Worm (Caenorhabditis elegans): ENCODE results near the gene T17H7.7.

Gene T17H7.7

ce11 chrIII:750028-750427 lies 7.9 kb downstream of the T17H7.7 start:
- no peak for TF ChIP-seq sea-1 (GFP tag; conservative IDR thresholded peaks at IDR 0.05)
- no peak for TF ChIP-seq hmbx-1 (tag; optimal IDR thresholded peaks at IDR 0.05)
- no peak for TF ChIP-seq tbx-37 (GFP tag; conservative IDR thresholded peaks at IDR 0.05)
- no peak for TF ChIP-seq F13C5.2 (tag; optimal IDR thresholded peaks at IDR 0.05)
- TF ChIP-seq aly-1 (tag; optimal IDR thresholded peaks at IDR 0.05), result no peak
- TF ChIP-seq ets-7 (tag; optimal IDR thresholded peaks at IDR 0.05), result no peak
- TF ChIP-seq pes-1 (GFP tag; IDR thresholded peaks at IDR 0.05), result no peak
- TF ChIP-seq scrt-1 (GFP tag; IDR thresholded peaks at IDR 0.05), result no peak
- no peak for TF ChIP-seq ceh-36 (tag; optimal IDR thresholded peaks at IDR 0.05)
- no peak for TF ChIP-seq tbx-11 (GFP tag; IDR thresholded peaks at IDR 0.05)
- TF ChIP-seq ama-1 (optimal IDR thresholded peaks at IDR 0.05), result no peak
- TF ChIP-seq ceh-13 (GFP tag; optimal IDR thresholded peaks at IDR 0.05), result no peak
- TF ChIP-seq flt-1 (GFP tag; IDR thresholded peaks at IDR 0.05), result no peak
- no peak for TF ChIP-seq B0310.2 (tag; optimal IDR thresholded peaks at IDR 0.05)
- no peak for TF ChIP-seq tra-4 (tag; optimal IDR thresholded peaks at IDR 0.05)
- TF ChIP-seq hnd-1 (tag; optimal IDR thresholded peaks at IDR 0.05), result no peak
- no peak for TF ChIP-seq hmg-4 (GFP tag; optimal IDR thresholded peaks at IDR 0.05)

ce11 chrIII:748782-749181 lies 9.1 kb downstream of the T17H7.7 start:
- no peak for TF ChIP-seq aly-1 (tag; optimal IDR thresholded peaks at IDR 0.05)

ce11 chrIII:744459-744858 lies 13.4 kb downstream of the T17H7.7 start:
- TF ChIP-seq hnd-1 (tag; optimal IDR thresholded peaks at IDR 0.05) (no peak), tbx-11 (GFP tag; IDR thresholded peaks at IDR 0.05) (no peak), ama-1 (optimal IDR thresholded peaks at IDR 0.05) (no peak), flt-1 (GFP tag; IDR thresholded peaks at IDR 0.05) (no peak), aly-1 (tag; optimal IDR thresholded peaks at IDR 0.05) (no peak), B0310.2 (tag; optimal IDR thresholded peaks at IDR 0.05) (no peak)

- TF ChIP-seq tbx-37 (GFP tag; conservative IDR thresholded peaks at IDR 0.05), result no peak
- TF ChIP-seq B0310.2 (tag; optimal IDR thresholded peaks at IDR 0.05), result no peak
- no peak for TF ChIP-seq tbx-11 (GFP tag; IDR thresholded peaks at IDR 0.05)
- no peak for TF ChIP-seq pes-1 (GFP tag; IDR thresholded peaks at IDR 0.05)
- TF ChIP-seq F13C5.2 (tag; optimal IDR thresholded peaks at IDR 0.05), result no peak
- no peak for TF ChIP-seq aly-1 (tag; optimal IDR thresholded peaks at IDR 0.05)
- no peak for TF ChIP-seq hmbx-1 (tag; optimal IDR thresholded peaks at IDR 0.05)
- no peak for TF ChIP-seq ceh-36 (tag; optimal IDR thresholded peaks at IDR 0.05)
- no peak for TF ChIP-seq ceh-13 (GFP tag; optimal IDR thresholded peaks at IDR 0.05)
- no peak for TF ChIP-seq hmg-4 (GFP tag; optimal IDR thresholded peaks at IDR 0.05)
- no peak for TF ChIP-seq sea-1 (GFP tag; conservative IDR thresholded peaks at IDR 0.05)
- TF ChIP-seq ama-1 (optimal IDR thresholded peaks at IDR 0.05), result no peak
- TF ChIP-seq scrt-1 (GFP tag; IDR thresholded peaks at IDR 0.05), result no peak
- no peak for TF ChIP-seq hnd-1 (tag; optimal IDR thresholded peaks at IDR 0.05)
- no peak for TF ChIP-seq tra-4 (tag; optimal IDR thresholded peaks at IDR 0.05)
- no peak for TF ChIP-seq flt-1 (GFP tag; IDR thresholded peaks at IDR 0.05)
- TF ChIP-seq ets-7 (tag; optimal IDR thresholded peaks at IDR 0.05), result no peak
Measured at ce11 chrIII:740382-740781, 17.5 kb downstream of the T17H7.7 start, which contains the start of gene idpp-1. TSS of gene idpp-1 (plus strand) at chrIII:740682.

DNA sequence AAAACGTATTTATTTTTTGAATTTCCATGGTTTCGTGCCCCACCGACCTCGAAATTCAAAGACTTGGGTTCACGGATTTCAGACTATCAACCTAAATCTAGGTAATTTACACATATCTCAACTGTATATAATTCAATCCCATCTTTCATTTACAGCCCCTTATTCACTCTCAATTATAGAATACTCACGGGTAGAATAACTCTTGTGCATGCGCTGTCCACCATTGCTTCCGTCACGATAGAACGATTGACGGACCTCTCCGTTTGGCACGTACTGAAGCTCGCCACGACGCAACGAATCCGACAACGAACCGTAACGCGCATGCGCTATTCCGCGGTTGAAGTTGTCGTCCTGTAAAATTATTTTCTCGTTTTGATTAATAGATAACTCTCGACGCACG lies 29.2 kb downstream of the T17H7.7 start:
- no peak for TF ChIP-seq ama-1 (optimal IDR thresholded peaks at IDR 0.05)
- TF ChIP-seq ceh-13 (GFP tag; optimal IDR thresholded peaks at IDR 0.05), result no peak
- TF ChIP-seq ets-7 (tag; optimal IDR thresholded peaks at IDR 0.05), result no peak
- no peak for TF ChIP-seq ceh-36 (tag; optimal IDR thresholded peaks at IDR 0.05)
- no peak for TF ChIP-seq tbx-11 (GFP tag; IDR thresholded peaks at IDR 0.05)
- no peak for TF ChIP-seq hnd-1 (tag; optimal IDR thresholded peaks at IDR 0.05)
- no peak for TF ChIP-seq B0310.2 (tag; optimal IDR thresholded peaks at IDR 0.05)
- no peak for TF ChIP-seq tra-4 (tag; optimal IDR thresholded peaks at IDR 0.05)
- no peak for TF ChIP-seq F13C5.2 (tag; optimal IDR thresholded peaks at IDR 0.05)
- no peak for TF ChIP-seq scrt-1 (GFP tag; IDR thresholded peaks at IDR 0.05)
- no peak for TF ChIP-seq hmg-4 (GFP tag; optimal IDR thresholded peaks at IDR 0.05)
- no peak for TF ChIP-seq pes-1 (GFP tag; IDR thresholded peaks at IDR 0.05)
- no peak for TF ChIP-seq hmbx-1 (tag; optimal IDR thresholded peaks at IDR 0.05)
- no peak for TF ChIP-seq aly-1 (tag; optimal IDR thresholded peaks at IDR 0.05)
- no peak for TF ChIP-seq tbx-37 (GFP tag; conservative IDR thresholded peaks at IDR 0.05)
- TF ChIP-seq sea-1 (GFP tag; conservative IDR thresholded peaks at IDR 0.05), result no peak
- no peak for TF ChIP-seq flt-1 (GFP tag; IDR thresholded peaks at IDR 0.05)

DNA sequence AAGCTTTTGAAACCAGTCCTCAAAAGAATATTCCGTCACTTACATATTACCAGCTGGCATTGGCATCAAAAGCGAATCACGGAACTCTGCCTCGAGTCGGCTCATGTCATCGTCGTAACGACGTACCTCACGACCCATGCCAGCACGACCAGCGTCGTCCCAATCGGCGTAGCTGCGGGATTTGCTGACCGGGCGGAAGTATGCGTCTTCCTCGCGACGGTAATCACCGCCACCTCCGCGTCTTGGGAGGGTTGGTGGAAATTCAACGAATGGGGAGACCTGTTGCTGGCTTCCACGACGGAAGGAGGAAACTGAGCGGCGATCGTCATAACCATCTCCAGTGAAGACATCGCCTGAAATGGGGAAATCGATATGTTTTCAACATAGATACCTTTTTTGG lies 29.8 kb downstream of the T17H7.7 start:
- no peak for TF ChIP-seq ets-7 (tag; optimal IDR thresholded peaks at IDR 0.05)
- TF ChIP-seq hmg-4 (GFP tag; optimal IDR thresholded peaks at IDR 0.05), result no peak
- no peak for TF ChIP-seq flt-1 (GFP tag; IDR thresholded peaks at IDR 0.05)
- no peak for TF ChIP-seq tbx-37 (GFP tag; conservative IDR thresholded peaks at IDR 0.05)
- TF ChIP-seq hmbx-1 (tag; optimal IDR thresholded peaks at IDR 0.05), result no peak
- TF ChIP-seq tbx-11 (GFP tag; IDR thresholded peaks at IDR 0.05), result no peak
- TF ChIP-seq pes-1 (GFP tag; IDR thresholded peaks at IDR 0.05), result no peak

DNA sequence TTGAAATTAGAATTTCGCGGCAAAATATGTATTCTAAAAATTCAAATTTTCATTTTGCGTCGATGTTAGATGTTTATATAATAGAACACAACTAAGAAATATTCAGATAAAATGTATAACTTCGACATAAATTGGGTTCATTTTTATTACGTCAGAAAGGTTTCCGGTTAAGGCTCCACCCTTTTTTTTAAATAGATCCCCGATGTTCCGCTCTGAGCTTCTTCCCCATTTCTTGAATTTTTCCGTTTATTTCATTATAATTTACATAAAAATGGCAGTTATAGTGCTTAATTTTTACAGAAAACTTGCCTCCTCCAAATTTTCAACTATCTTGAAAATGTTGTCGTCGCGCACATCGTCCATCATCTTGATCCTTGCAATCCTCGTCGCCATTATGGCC lies 33.1 kb downstream of the T17H7.7 start, which contains the start of gene flp-24:
flp-24 (plus strand) TSS at position 301 of the 400 bp plus-strand sequence.
- TF ChIP-seq hmg-4 (GFP tag; optimal IDR thresholded peaks at IDR 0.05) (no peak), B0310.2 (tag; optimal IDR thresholded peaks at IDR 0.05) (no peak), hmbx-1 (tag; optimal IDR thresholded peaks at IDR 0.05) (no peak), ets-7 (tag; optimal IDR thresholded peaks at IDR 0.05) (no peak), sea-1 (GFP tag; conservative IDR thresholded peaks at IDR 0.05) (no peak), scrt-1 (GFP tag; IDR thresholded peaks at IDR 0.05) (no peak), ama-1 (optimal IDR thresholded peaks at IDR 0.05) (no peak), hnd-1 (tag; optimal IDR thresholded peaks at IDR 0.05) (no peak), pes-1 (GFP tag; IDR thresholded peaks at IDR 0.05) (no peak), flt-1 (GFP tag; IDR thresholded peaks at IDR 0.05) (no peak), ceh-36 (tag; optimal IDR thresholded peaks at IDR 0.05) (no peak), tbx-11 (GFP tag; IDR thresholded peaks at IDR 0.05) (no peak), F13C5.2 (tag; optimal IDR thresholded peaks at IDR 0.05) (no peak)

DNA sequence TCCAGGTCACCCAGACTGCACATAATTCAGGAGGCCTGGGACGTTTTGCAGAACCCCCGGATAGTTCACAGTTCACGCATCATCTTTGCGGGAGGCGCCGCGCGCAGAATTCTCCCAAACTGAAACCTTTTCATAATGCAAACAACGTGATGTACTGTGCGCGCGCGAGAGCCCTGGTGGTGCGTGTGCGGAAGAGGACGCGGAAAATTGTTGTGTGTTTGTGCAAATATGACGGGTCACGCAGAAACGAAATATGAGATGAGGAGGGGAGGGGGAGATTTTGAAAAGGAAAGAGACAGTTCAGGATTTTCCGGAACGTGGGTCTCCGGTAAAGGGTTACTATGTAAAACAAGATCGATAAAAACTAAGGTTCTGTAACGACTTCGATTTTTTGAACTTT lies 47.8 kb downstream of the T17H7.7 start:
- TF ChIP-seq hmbx-1 (tag; optimal IDR thresholded peaks at IDR 0.05) (no peak), ama-1 (optimal IDR thresholded peaks at IDR 0.05) (no peak), tra-4 (tag; optimal IDR thresholded peaks at IDR 0.05) (no peak), ceh-36 (tag; optimal IDR thresholded peaks at IDR 0.05) (no peak), F13C5.2 (tag; optimal IDR thresholded peaks at IDR 0.05) (no peak), flt-1 (GFP tag; IDR thresholded peaks at IDR 0.05) (no peak), hnd-1 (tag; optimal IDR thresholded peaks at IDR 0.05) (no peak), ets-7 (tag; optimal IDR thresholded peaks at IDR 0.05) (no peak), tbx-37 (GFP tag; conservative IDR thresholded peaks at IDR 0.05) (no peak), scrt-1 (GFP tag; IDR thresholded peaks at IDR 0.05) (no peak), tbx-11 (GFP tag; IDR thresholded peaks at IDR 0.05) (no peak), pes-1 (GFP tag; IDR thresholded peaks at IDR 0.05) (no peak), sea-1 (GFP tag; conservative IDR thresholded peaks at IDR 0.05) (no peak), aly-1 (tag; optimal IDR thresholded peaks at IDR 0.05) (no peak)
